Fruit fly (Drosophila melanogaster): ENCODE results near the gene CG13983.

Gene CG13983

dm6 chr2L:6252258-6253004 lies 11.9 kb downstream of the CG13983 start (continued):
- no peak for TF ChIP-seq CG12744 (GFP tag; optimal IDR thresholded peaks at IDR 0.05)
- TF ChIP-seq CG15073 (GFP tag; optimal IDR thresholded peaks at IDR 0.05) = no peak
- TF ChIP-seq chm (GFP tag; IDR thresholded peaks at IDR 0.05) = peak; percentile 26; the same call in 1 of the 2 replicates
- TF ChIP-seq Dip2 (GFP tag; IDR thresholded peaks at IDR 0.05) = no peak
- TF ChIP-seq CG12942 (GFP tag; optimal IDR thresholded peaks at IDR 0.05) = no peak
- TF ChIP-seq CG11560 (tag; IDR thresholded peaks at IDR 0.05) = no peak
- no peak for TF ChIP-seq repo (GFP tag; optimal IDR thresholded peaks at IDR 0.05)
- no peak for TF ChIP-seq CG10209 (GFP tag; optimal IDR thresholded peaks at IDR 0.05)
- TF ChIP-seq NC2β (GFP tag; optimal IDR thresholded peaks at IDR 0.05) = no peak
- peak; percentile 56 for TF ChIP-seq abd-A (tag; optimal IDR thresholded peaks at IDR 0.05)
- TF ChIP-seq esg (GFP tag; conservative IDR thresholded peaks at IDR 0.05) = no peak
- no peak for TF ChIP-seq br (optimal IDR thresholded peaks at IDR 0.05)
- no peak for TF ChIP-seq CG30403 (GFP tag; optimal IDR thresholded peaks at IDR 0.05)
- no peak for TF ChIP-seq lola (GFP tag; optimal IDR thresholded peaks at IDR 0.05)
- TF ChIP-seq CG4707 (GFP tag; optimal IDR thresholded peaks at IDR 0.05) = no peak
- no peak for TF ChIP-seq CG18476 (GFP tag; optimal IDR thresholded peaks at IDR 0.05)
- no peak for TF ChIP-seq hb (GFP tag; IDR thresholded peaks at IDR 0.05; ENCODE audit: partially characterized antibody)
- TF ChIP-seq tin (GFP tag; optimal IDR thresholded peaks at IDR 0.05) = no peak
- no peak for TF ChIP-seq CG5953 (GFP tag; IDR thresholded peaks at IDR 0.05)
- no peak for TF ChIP-seq slp2 (GFP tag; optimal IDR thresholded peaks at IDR 0.05)
- TF ChIP-seq CG17568 (GFP tag; optimal IDR thresholded peaks at IDR 0.05) = peak; percentile 8
- peak; percentile 35 for TF ChIP-seq CG3407 (GFP tag; optimal IDR thresholded peaks at IDR 0.05)
- TF ChIP-seq CG4424 (GFP tag; optimal IDR thresholded peaks at IDR 0.05) = no peak
- peak; percentile 13 for TF ChIP-seq CG12659 (GFP tag; optimal IDR thresholded peaks at IDR 0.05)
- no peak for TF ChIP-seq CG4282 (GFP tag; optimal IDR thresholded peaks at IDR 0.05)
- no peak for TF ChIP-seq CG8478 (optimal IDR thresholded peaks at IDR 0.05)
- TF ChIP-seq Sry-β (GFP tag; optimal IDR thresholded peaks at IDR 0.05) = no peak
- TF ChIP-seq wor (GFP tag; IDR thresholded peaks at IDR 0.05) = no peak
- TF ChIP-seq CG16779 (GFP tag; IDR thresholded peaks at IDR 0.05) = no peak
- TF ChIP-seq CG2199 (GFP tag; IDR thresholded peaks at IDR 0.05) = no peak
- no peak for TF ChIP-seq D19B (GFP tag; optimal IDR thresholded peaks at IDR 0.05)
- TF ChIP-seq bsh (GFP tag; optimal IDR thresholded peaks at IDR 0.05) = peak; percentile 7 to 17
- TF ChIP-seq ranshi (GFP tag; IDR thresholded peaks at IDR 0.05) = no peak; the same call in 1 of the 2 replicates
- TF ChIP-seq Doc2 (GFP tag; IDR thresholded peaks at IDR 0.05) = no peak
- no peak for TF ChIP-seq CG1602 (GFP tag; optimal IDR thresholded peaks at IDR 0.05)
- TF ChIP-seq CG17912 (GFP tag; optimal IDR thresholded peaks at IDR 0.05) = peak; percentile 51
- TF ChIP-seq Drgx (GFP tag; IDR thresholded peaks at IDR 0.05) = no peak
- no peak for TF ChIP-seq dmrt99B (tag; optimal IDR thresholded peaks at IDR 0.05)
- TF ChIP-seq CG15011 (GFP tag; optimal IDR thresholded peaks at IDR 0.05) = no peak
- TF ChIP-seq Camta (GFP tag; optimal IDR thresholded peaks at IDR 0.05) = no peak
- no peak for TF ChIP-seq CG1024 (GFP tag; IDR thresholded peaks at IDR 0.05)
- no peak for TF ChIP-seq CG3726 (GFP tag; IDR thresholded peaks at IDR 0.05)
- TF ChIP-seq CG13296 (GFP tag; optimal IDR thresholded peaks at IDR 0.05) = no peak
- TF ChIP-seq MTF-1 (GFP tag; optimal IDR thresholded peaks at IDR 0.05; ENCODE audit: borderline replicate concordance) = peak; percentile 24
- no peak for TF ChIP-seq Eip74EF (GFP tag; optimal IDR thresholded peaks at IDR 0.05)
- no peak for TF ChIP-seq tap (tag; optimal IDR thresholded peaks at IDR 0.05)
- TF ChIP-seq twi (tag; optimal IDR thresholded peaks at IDR 0.05) = peak; percentile 10
- TF ChIP-seq Ets65A (GFP tag) = no peak
- no peak for TF ChIP-seq CG11723 (GFP tag; optimal IDR thresholded peaks at IDR 0.05)
- no peak for TF ChIP-seq tna (GFP tag; IDR thresholded peaks at IDR 0.05; ENCODE audit: partially characterized antibody)
- TF ChIP-seq NfI (GFP tag; optimal IDR thresholded peaks at IDR 0.05) = no peak

Data from whole organism, embryonic.